Fruit fly (Drosophila melanogaster) whole organism, embryonic: Measurements from ENCODE around the gene MTF-1.
A peak's percentile ranks its signal among the peaks of the same experiment; 100 is the strongest.

Experiments used
- B-H1 ChIP-seq: fragments of 200-800 bp; sonication (Bioruptor generic); IDR thresholded peaks from 3 replicates; pipeline ENCODE4 v1.3.6; 2022; ENCODE audit warnings: missing biosample characterization, missing genetic modification characterization
- Bdp1 ChIP-seq: fragments of 200-800 bp; sonication (Bioruptor generic); optimal IDR thresholded peaks from 3 replicates; lab custom pipeline; 2016; ENCODE audit warnings: missing biosample characterization, missing genetic modification characterization
- BtbVII ChIP-seq: fragments of 200-800 bp; sonication (Bioruptor generic); optimal IDR thresholded peaks from 3 replicates; lab custom pipeline; 2017; ENCODE audit warnings: missing biosample characterization, mild to moderate bottlenecking, missing genetic modification characterization
- CG1024 ChIP-seq: fragments of 200-800 bp; sonication (Bioruptor generic); IDR thresholded peaks from 2 replicates; pipeline ENCODE4 v1.3.6; 2022; ENCODE audit warnings: missing biosample characterization, missing genetic modification characterization
- CG11504 ChIP-seq: fragments of 200-800 bp; sonication (Bioruptor generic); optimal IDR thresholded peaks from 3 replicates; lab custom pipeline; 2019; ENCODE audit warnings: missing biosample characterization, mild to moderate bottlenecking, missing genetic modification characterization, moderate library complexity
- CG11696 ChIP-seq: fragments of 200-800 bp; sonication (Bioruptor generic); IDR thresholded peaks from 2 replicates; pipeline ENCODE4 v1.3.6; 2022; ENCODE audit warnings: missing biosample characterization, missing genetic modification characterization
- CG12219 ChIP-seq: fragments of 200-800 bp; sonication (Bioruptor generic); optimal IDR thresholded peaks from 3 replicates; lab custom pipeline; 2018; ENCODE audit warnings: missing biosample characterization, mild to moderate bottlenecking, missing genetic modification characterization
- CG12942 ChIP-seq: fragments of 200-800 bp; sonication (Bioruptor generic); optimal IDR thresholded peaks from 3 replicates; lab custom pipeline; 2016; ENCODE audit warnings: missing biosample characterization, missing genetic modification characterization
- CG13123 ChIP-seq: fragments of 200-800 bp; sonication (Bioruptor generic); optimal IDR thresholded peaks from 2 replicates; lab custom pipeline; 2016; ENCODE audit warnings: missing biosample characterization, missing genetic modification characterization
- CG14014 ChIP-seq: fragments of 200-800 bp; sonication (Bioruptor generic); IDR thresholded peaks from 2 replicates; pipeline ENCODE4 v1.3.6; 2022; ENCODE audit warnings: missing biosample characterization, missing genetic modification characterization
- CG1603 ChIP-seq: fragments of 200-800 bp; sonication (Bioruptor generic); optimal IDR thresholded peaks from 2 replicates; lab custom pipeline; 2019; ENCODE audit warnings: missing biosample characterization, mild to moderate bottlenecking, missing genetic modification characterization, moderate library complexity
- CG1792 ChIP-seq: fragments of 200-800 bp; sonication (Bioruptor generic); optimal IDR thresholded peaks from 2 replicates; lab custom pipeline; 2016; ENCODE audit warnings: missing biosample characterization, missing genetic modification characterization
- CG18476 ChIP-seq: fragments of 200-800 bp; sonication (Bioruptor generic); optimal IDR thresholded peaks from 2 replicates; lab custom pipeline; 2016; ENCODE audit warnings: missing biosample characterization, mild to moderate bottlenecking, missing genetic modification characterization
- CG18599 ChIP-seq: fragments of 200-800 bp; sonication (Bioruptor generic); optimal IDR thresholded peaks from 3 replicates; lab custom pipeline; 2017; ENCODE audit warnings: missing biosample characterization, missing genetic modification characterization, mild to moderate bottlenecking, moderate library complexity, missing genetic modification reagents
- CG2129 ChIP-seq: fragments of 200-800 bp; sonication (Bioruptor generic); IDR thresholded peaks from 2 replicates; pipeline ENCODE4 v1.3.6; 2022; ENCODE audit warnings: missing biosample characterization, missing genetic modification characterization; ENCODE audit not compliant: partially characterized antibody
- CG30403 ChIP-seq: fragments of 200-800 bp; sonication (Bioruptor generic); optimal IDR thresholded peaks from 3 replicates; lab custom pipeline; 2016; ENCODE audit warnings: missing biosample characterization, missing genetic modification characterization
- CG3065 ChIP-seq: fragments of 200-800 bp; sonication (Bioruptor generic); optimal IDR thresholded peaks from 2 replicates; lab custom pipeline; 2016; ENCODE audit warnings: missing biosample characterization, missing genetic modification characterization
- CG31441 ChIP-seq: fragments of 200-800 bp; sonication (Bioruptor generic); IDR thresholded peaks from 2 replicates; pipeline ENCODE4 v1.3.6; 2022; ENCODE audit warnings: missing biosample characterization, missing genetic modification characterization
- CG34376 ChIP-seq: fragments of 200-800 bp; sonication (Bioruptor generic); optimal IDR thresholded peaks from 2 replicates; lab custom pipeline; 2018; ENCODE audit warnings: missing biosample characterization, mild to moderate bottlenecking, missing genetic modification characterization
- CG5180 ChIP-seq: fragments of 200-800 bp; sonication (Bioruptor generic); optimal IDR thresholded peaks from 3 replicates; lab custom pipeline; 2017; ENCODE audit warnings: missing biosample characterization, missing genetic modification characterization, mild to moderate bottlenecking, moderate library complexity, missing genetic modification reagents
- CG6854 ChIP-seq: fragments of 200-800 bp; sonication (Bioruptor generic); optimal IDR thresholded peaks from 3 replicates; lab custom pipeline; 2017; ENCODE audit warnings: missing biosample characterization, mild to moderate bottlenecking, missing genetic modification characterization
- CTCF ChIP-seq: fragments of 200-800 bp; sonication (Bioruptor generic); optimal IDR thresholded peaks from 2 replicates; lab custom pipeline; 2017; ENCODE audit warnings: missing biosample characterization, mild to moderate bottlenecking, missing genetic modification characterization, moderate library complexity
- Dbx ChIP-seq: fragments of 200-800 bp; sonication (Bioruptor generic); IDR thresholded peaks from 3 replicates; pipeline ENCODE4 v1.3.6; 2022; ENCODE audit warnings: missing biosample characterization, missing genetic modification characterization
- Deaf1 ChIP-seq: fragments of 200-800 bp; optimal IDR thresholded peaks from 3 replicates; lab custom pipeline; 2019; ENCODE audit warnings: missing biosample characterization, mild to moderate bottlenecking, missing genetic modification characterization, moderate library complexity
- Dref ChIP-seq: fragments of 200-800 bp; sonication (Bioruptor generic); IDR thresholded peaks from 2 replicates; pipeline ENCODE4 v1.3.6; 2022; ENCODE audit warnings: missing biosample characterization, missing genetic modification characterization
- E2f1 ChIP-seq: fragments of 200-800 bp; sonication (Bioruptor generic); IDR thresholded peaks from 2 replicates; pipeline ENCODE4 v1.3.6; 2022; ENCODE audit warnings: missing biosample characterization, missing genetic modification characterization
- Fer1 ChIP-seq: fragments of 200-800 bp; sonication (Bioruptor generic); optimal IDR thresholded peaks from 2 replicates; lab custom pipeline; 2017; ENCODE audit warnings: missing biosample characterization, mild to moderate bottlenecking, missing genetic modification characterization
- HmgD ChIP-seq: fragments of 200-800 bp; sonication (Bioruptor generic); optimal IDR thresholded peaks from 3 replicates; lab custom pipeline; 2016; ENCODE audit warnings: missing biosample characterization, missing genetic modification characterization
- HmgZ ChIP-seq: fragments of 200-800 bp; sonication (Bioruptor generic); optimal IDR thresholded peaks from 2 replicates; lab custom pipeline; 2018; ENCODE audit warnings: missing biosample characterization, mild to moderate bottlenecking, missing genetic modification characterization
- Hsf ChIP-seq: fragments of 200-800 bp; sonication (Bioruptor generic); optimal IDR thresholded peaks from 3 replicates; lab custom pipeline; 2016; ENCODE audit warnings: missing biosample characterization, missing genetic modification characterization
- Jarid2 ChIP-seq: fragments of 200-800 bp; sonication (Bioruptor generic); optimal IDR thresholded peaks from 3 replicates; lab custom pipeline; 2017; ENCODE audit warnings: mild to moderate bottlenecking, missing biosample characterization, missing genetic modification reagents, missing genetic modification characterization
- MBD-R2 ChIP-seq: fragments of 200-800 bp; sonication (Bioruptor generic); IDR thresholded peaks from 2 replicates; pipeline ENCODE4 v1.3.6; 2022; ENCODE audit warnings: missing biosample characterization, missing genetic modification characterization
- Mad ChIP-seq: fragments of 200-800 bp; sonication (Bioruptor generic); optimal IDR thresholded peaks from 2 replicates; lab custom pipeline; 2016; ENCODE audit warnings: missing biosample characterization, missing genetic modification characterization
- Oli ChIP-seq: fragments of 200-800 bp; sonication (Bioruptor generic); optimal IDR thresholded peaks from 2 replicates; lab custom pipeline; 2018; ENCODE audit warnings: missing biosample characterization, mild to moderate bottlenecking, missing genetic modification characterization, moderate library complexity
- Poxn ChIP-seq: fragments of 200-800 bp; sonication (Bioruptor generic); IDR thresholded peaks from 2 replicates; pipeline ENCODE4 v1.3.6; 2022; ENCODE audit warnings: missing biosample characterization, missing genetic modification characterization
- ab ChIP-seq: fragments of 200-800 bp; sonication (Bioruptor generic); optimal IDR thresholded peaks from 2 replicates; lab custom pipeline; 2016; ENCODE audit warnings: missing biosample characterization, missing genetic modification characterization
- btn ChIP-seq: fragments of 200-800 bp; sonication (Bioruptor generic); optimal IDR thresholded peaks from 2 replicates; lab custom pipeline; 2016; ENCODE audit warnings: missing biosample characterization, missing genetic modification characterization
- cad ChIP-seq: fragments of >200 bp; optimal IDR thresholded peaks from 2 replicates; lab custom pipeline; 2017; ENCODE audit warnings: missing biosample characterization, missing genetic modification characterization
- dimm ChIP-seq: fragments of 200-800 bp; sonication (Bioruptor generic); IDR thresholded peaks from 2 replicates; pipeline ENCODE4 v1.3.6; 2022; ENCODE audit warnings: missing biosample characterization, missing genetic modification characterization
- dmrt99B ChIP-seq: fragments of 200-800 bp; sonication (Bioruptor generic); optimal IDR thresholded peaks from 2 replicates; lab custom pipeline; 2018; ENCODE audit warnings: missing biosample characterization, mild to moderate bottlenecking, missing genetic modification characterization, moderate library complexity
- exex ChIP-seq: fragments of 200-800 bp; sonication (Bioruptor generic); optimal IDR thresholded peaks from 4 replicates; lab custom pipeline; 2018; ENCODE audit warnings: missing biosample characterization, mild to moderate bottlenecking, missing genetic modification characterization, moderate library complexity
- pita ChIP-seq: fragments of 200-800 bp; sonication (Bioruptor generic); optimal IDR thresholded peaks from 2 replicates; lab custom pipeline; 2017; ENCODE audit warnings: missing biosample characterization, mild to moderate bottlenecking, missing genetic modification characterization
- pnt ChIP-seq: fragments of 200-800 bp; sonication (Bioruptor generic); optimal IDR thresholded peaks from 3 replicates; lab custom pipeline; 2016; ENCODE audit warnings: missing biosample characterization, missing genetic modification characterization
- pum ChIP-seq: fragments of 200-800 bp; sonication (Bioruptor generic); optimal IDR thresholded peaks from 2 replicates; lab custom pipeline; 2016; ENCODE audit warnings: missing biosample characterization, missing genetic modification characterization
- ro ChIP-seq: fragments of 200-800 bp; sonication (Bioruptor generic); IDR thresholded peaks from 2 replicates; pipeline ENCODE4 v1.3.6; 2022; ENCODE audit warnings: missing biosample characterization, missing genetic modification characterization
- sc ChIP-seq, 3 experiments: fragments of >200 bp in 2 of 3; fragments of 200-800 bp in 1 of 3; sonication (Bioruptor generic) in 1 of 3; optimal IDR thresholded peaks; 2 replicates in 2 of 3; 3 replicates in 1 of 3; lab custom pipeline; 2017; ENCODE audit warnings: mild to moderate bottlenecking in 1 of 3, missing biosample characterization in 1 of 3, missing genetic modification characterization in 1 of 3, missing genetic modification reagents in 1 of 3
- schlank ChIP-seq: fragments of 200-800 bp; sonication (Bioruptor generic); optimal IDR thresholded peaks from 2 replicates; lab custom pipeline; 2018; ENCODE audit warnings: missing biosample characterization, mild to moderate bottlenecking, missing genetic modification characterization
- scrt ChIP-seq: fragments of 200-800 bp; sonication (Bioruptor generic); optimal IDR thresholded peaks from 2 replicates; lab custom pipeline; 2018; ENCODE audit warnings: missing biosample characterization, mild to moderate bottlenecking, missing genetic modification characterization, moderate library complexity
- ssp ChIP-seq: fragments of 200-800 bp; sonication (Bioruptor generic); IDR thresholded peaks from 2 replicates; pipeline ENCODE4 v1.3.6; 2022; ENCODE audit warnings: missing biosample characterization, missing genetic modification characterization
- usp ChIP-seq: fragments of >200 bp; optimal IDR thresholded peaks from 2 replicates; lab custom pipeline; 2017; ENCODE audit warnings: missing biosample characterization, missing genetic modification characterization
- zen2 ChIP-seq: fragments of 200-800 bp; sonication (Bioruptor generic); IDR thresholded peaks from 3 replicates; pipeline ENCODE4 v1.3.6; 2022; ENCODE audit warnings: missing biosample characterization, missing genetic modification characterization; ENCODE audit not compliant: partially characterized antibody
- zf30C ChIP-seq: fragments of 200-800 bp; sonication (Bioruptor generic); optimal IDR thresholded peaks from 3 replicates; lab custom pipeline; 2018; ENCODE audit warnings: missing biosample characterization, mild to moderate bottlenecking, missing genetic modification characterization

MTF-1 gene

dm6 chr3L:9435315-9435714 lies 5.2 kb downstream of the MTF-1 start, which contains the start of gene CG42526 (continued):
- TF ChIP-seq CG18599 (GFP tag; lab: Kevin White, UChicago) (peak; percentile 48), CTCF (GFP tag; lab: Kevin White, UChicago) (peak; percentile 59), Bdp1 (GFP tag; lab: Kevin White, UChicago) (peak; percentile 24), CG1603 (tag; lab: Kevin White, UChicago) (peak; percentile 59), Poxn (GFP tag; lab: Robert Waterston, UW) (no peak), CG1024 (no peak), schlank (tag; lab: Kevin White, UChicago) (no peak), CG6854 (GFP tag; lab: Kevin White, UChicago) (no peak), scrt (GFP tag; lab: Kevin White, UChicago) (no peak), dmrt99B (no peak), CG12942 (GFP tag; lab: Kevin White, UChicago) (peak; percentile 27), zf30C (GFP tag; lab: Kevin White, UChicago) (no peak), CG11696 (GFP tag; lab: Robert Waterston, UW) (no peak), CG31441 (no peak), Dbx (peak; percentile 39; the same call in 1 of the 3 replicates), usp (GFP tag; lab: Kevin White, UChicago) (no peak), CG34376 (peak; percentile 10), CG18476 (GFP tag; lab: Kevin White, UChicago) (no peak), CG30403 (GFP tag; lab: Kevin White, UChicago) (peak; percentile 66), Jarid2 (GFP tag; lab: Kevin White, UChicago) (no peak), CG13123 (peak; percentile 7), CG14014 (GFP tag; lab: Robert Waterston, UW) (peak; percentile 73), CG5180 (GFP tag; lab: Kevin White, UChicago) (no peak), BtbVII (GFP tag; lab: Kevin White, UChicago) (no peak), ab (GFP tag; lab: Kevin White, UChicago) (no peak), pum (GFP tag; lab: Kevin White, UChicago) (no peak), CG11504 (tag; lab: Kevin White, UChicago) (no peak), CG2129 (no peak), Fer1 (GFP tag; lab: Kevin White, UChicago) (peak; percentile 43), CG1792 (no peak), E2f1 (GFP tag; lab: Robert Waterston, UW) (no peak), cad (GFP tag; lab: Kevin White, UChicago) (no peak), Dref (GFP tag; lab: Robert Waterston, UW) (peak; percentile 44), exex (no peak), dimm (GFP tag; lab: Robert Waterston, UW) (no peak), Mad (peak; percentile 17), HmgZ (tag; lab: Kevin White, UChicago) (peak; percentile 41), ro (GFP tag; lab: Robert Waterston, UW) (no peak), Hsf (peak; percentile 63), CG3065 (GFP tag; lab: Kevin White, UChicago) (no peak), ssp (GFP tag; lab: Robert Waterston, UW) (no peak), CG12219 (GFP tag; lab: Kevin White, UChicago) (no peak), B-H1 (no peak), pnt (GFP tag; lab: Kevin White, UChicago) (no peak), Oli (tag; lab: Kevin White, UChicago) (no peak), zen2 (GFP tag; lab: Robert Waterston, UW) (no peak; the same call in 2 of the 3 replicates), btn (no peak), Deaf1 (no peak), sc (optimal IDR thresholded peaks at IDR 0.05; lab: Kevin White, UChicago) (no peak), sc (GFP tag; optimal IDR thresholded peaks at IDR 0.05; lab: Kevin White, UChicago) (no peak), MBD-R2 (GFP tag; lab: Robert Waterston, UW) (peak; percentile 70), HmgD (GFP tag; lab: Kevin White, UChicago) (no peak), pita (GFP tag; lab: Kevin White, UChicago) (no peak)
